Fruit fly (Drosophila melanogaster): ENCODE measurements around the gene CG4456.

Gene CG4456

dm6 chr3L:9337942-9338468, 34.5 kb upstream of the CG4456 start:
- TF ChIP-seq woc (GFP tag; optimal IDR thresholded peaks at IDR 0.05) = no peak
- TF ChIP-seq dl (GFP tag; optimal IDR thresholded peaks at IDR 0.05; ENCODE audit: insufficient read depth in 1 of 2, partially characterized antibody in 2 of 2) = peak in 1 of 2 experiments; percentile 40

DNA sequence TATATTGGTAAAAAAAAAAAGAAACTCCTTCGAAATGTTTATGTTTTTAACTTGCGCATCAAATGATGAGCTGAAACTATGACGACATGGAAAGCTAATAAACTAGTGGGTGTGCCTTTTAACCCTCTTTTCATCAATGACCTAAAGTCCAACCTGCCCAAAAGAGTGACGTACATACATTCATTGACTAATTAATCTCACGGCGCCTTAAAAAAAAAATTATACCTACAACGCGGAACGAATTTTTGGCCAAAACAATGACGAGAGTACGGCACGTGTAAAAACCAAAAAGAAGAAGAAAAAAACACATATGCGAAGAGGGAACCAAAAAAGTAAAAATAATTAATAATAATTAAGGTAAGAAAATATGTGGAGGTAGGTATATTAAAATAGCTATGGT, 34.0 kb upstream of the CG4456 start, which contains the start of gene PGRP-LC:
TSS of gene PGRP-LC (plus strand) at position 301 of the 400 bp plus-strand sequence.
- TF ChIP-seq Jra (GFP tag; optimal IDR thresholded peaks at IDR 0.05) (no peak), h (GFP tag; optimal IDR thresholded peaks at IDR 0.05) (no peak), Hr78 (GFP tag; optimal IDR thresholded peaks at IDR 0.05) (no peak), Mio (GFP tag; optimal IDR thresholded peaks at IDR 0.05) (no peak), Hnf4 (GFP tag; optimal IDR thresholded peaks at IDR 0.05) (no peak), Sp1 (GFP tag; optimal IDR thresholded peaks at IDR 0.05) (no peak), brk (GFP tag; optimal IDR thresholded peaks at IDR 0.05) (no peak), foxo (GFP tag; optimal IDR thresholded peaks at IDR 0.05) (no peak), CrebA (GFP tag; optimal IDR thresholded peaks at IDR 0.05; ENCODE audit: borderline replicate concordance) (no peak), OdsH (GFP tag; optimal IDR thresholded peaks at IDR 0.05) (no peak), woc (GFP tag; optimal IDR thresholded peaks at IDR 0.05) (no peak), sv (GFP tag; optimal IDR thresholded peaks at IDR 0.05) (no peak), Dif (GFP tag; optimal IDR thresholded peaks at IDR 0.05; ENCODE audit: partially characterized antibody) (no peak), pan (optimal IDR thresholded peaks at IDR 0.05) (no peak)

- TF ChIP-seq sv (GFP tag; optimal IDR thresholded peaks at IDR 0.05) = no peak
- no peak for TF ChIP-seq CG32264 (GFP tag; optimal IDR thresholded peaks at IDR 0.05)
- no peak for TF ChIP-seq brk (GFP tag; optimal IDR thresholded peaks at IDR 0.05)
- no peak for TF ChIP-seq woc (GFP tag; optimal IDR thresholded peaks at IDR 0.05)
- no peak for TF ChIP-seq rgr (GFP tag; optimal IDR thresholded peaks at IDR 0.05)
- no peak for TF ChIP-seq jim (GFP tag; optimal IDR thresholded peaks at IDR 0.05)
- TF ChIP-seq pan (optimal IDR thresholded peaks at IDR 0.05) = no peak
- TF ChIP-seq Myc (optimal IDR thresholded peaks at IDR 0.05) = no peak
- no peak for TF ChIP-seq sage (GFP tag; optimal IDR thresholded peaks at IDR 0.05)
- no peak for TF ChIP-seq Dfd (GFP tag; optimal IDR thresholded peaks at IDR 0.05)
- no peak for TF ChIP-seq dsf (GFP tag; optimal IDR thresholded peaks at IDR 0.05; ENCODE audit: borderline replicate concordance)
- TF ChIP-seq CG9705 (GFP tag; optimal IDR thresholded peaks at IDR 0.05) = no peak
- TF ChIP-seq br (GFP tag; optimal IDR thresholded peaks at IDR 0.05) = no peak
- no peak for TF ChIP-seq Vsx2 (GFP tag; optimal IDR thresholded peaks at IDR 0.05; ENCODE audit: partially characterized antibody)
- TF ChIP-seq Mio (GFP tag; optimal IDR thresholded peaks at IDR 0.05) = no peak
- no peak for TF ChIP-seq ey (GFP tag; optimal IDR thresholded peaks at IDR 0.05)
- TF ChIP-seq CrebA (GFP tag; optimal IDR thresholded peaks at IDR 0.05; ENCODE audit: borderline replicate concordance) = no peak
- TF ChIP-seq tai (GFP tag; optimal IDR thresholded peaks at IDR 0.05) = no peak
Measured at dm6 chr3L:9339021-9339420, 33.5 kb upstream of the CG4456 start.

- TF ChIP-seq Rel (GFP tag; optimal IDR thresholded peaks at IDR 0.05) (no peak), Rel (tag; optimal IDR thresholded peaks at IDR 0.05) (peak; percentile 33), h (GFP tag; optimal IDR thresholded peaks at IDR 0.05) (peak; percentile 3), lola (GFP tag; optimal IDR thresholded peaks at IDR 0.05) (no peak), Dif (GFP tag; optimal IDR thresholded peaks at IDR 0.05; ENCODE audit: partially characterized antibody) (peak; percentile 27), Vsx2 (GFP tag; optimal IDR thresholded peaks at IDR 0.05; ENCODE audit: partially characterized antibody) (peak; percentile 40), dl (GFP tag; optimal IDR thresholded peaks at IDR 0.05; ENCODE audit: insufficient read depth in 1 of 2, partially characterized antibody in 2 of 2) (peak in 1 of 2 experiments; percentile 8)
Measured at dm6 chr3L:9340232-9340631, 32.3 kb upstream of the CG4456 start.

- TF ChIP-seq Rel (GFP tag; optimal IDR thresholded peaks at IDR 0.05) (no peak), Rel (tag; optimal IDR thresholded peaks at IDR 0.05) (peak; percentile 51), tai (GFP tag; optimal IDR thresholded peaks at IDR 0.05) (no peak), N (GFP tag; optimal IDR thresholded peaks at IDR 0.05) (peak; percentile 15), Abd-B (GFP tag; optimal IDR thresholded peaks at IDR 0.05) (no peak), dl (GFP tag; optimal IDR thresholded peaks at IDR 0.05; ENCODE audit: insufficient read depth in 1 of 2, partially characterized antibody in 2 of 2) (no peak), dsf (GFP tag; optimal IDR thresholded peaks at IDR 0.05; ENCODE audit: borderline replicate concordance) (no peak), Hr78 (GFP tag; optimal IDR thresholded peaks at IDR 0.05) (no peak)
Measured at dm6 chr3L:9340839-9341238, 31.7 kb upstream of the CG4456 start.
